Worm (Caenorhabditis elegans) whole organism, late embryonic: Measurements from ENCODE around the gene F36G9.13.

Source experiments
- C38D4.7 ChIP-seq: fragments of 200-800 bp; sonication (Bioruptor generic); optimal IDR thresholded peaks from 2 replicates; lab custom pipeline; 2018; ENCODE audit warnings: mild to moderate bottlenecking, missing genetic modification characterization, moderate library complexity, missing compliant biosample characterization
- F13H6.1 ChIP-seq: sonication (generic microtip); optimal IDR thresholded peaks from 2 replicates; lab custom pipeline; 2016; ENCODE audit warnings: missing genetic modification characterization, missing compliant biosample characterization
- ahr-1 ChIP-seq: sonication (generic microtip); optimal IDR thresholded peaks from 2 replicates; lab custom pipeline; 2016; ENCODE audit warnings: missing genetic modification characterization, missing compliant biosample characterization
- ama-1 ChIP-seq: fragments of 150-350 bp; optimal IDR thresholded peaks from 2 replicates; lab custom pipeline; 2014
- ceh-14 ChIP-seq: sonication (generic microtip); optimal IDR thresholded peaks from 2 replicates; lab custom pipeline; 2016; ENCODE audit warnings: missing genotype, missing genetic modification characterization, missing compliant biosample characterization
- ceh-18 ChIP-seq: sonication (generic microtip); optimal IDR thresholded peaks from 2 replicates; lab custom pipeline; 2016; ENCODE audit warnings: missing genetic modification characterization, missing compliant biosample characterization
- ceh-19 ChIP-seq: fragments of 200-800 bp; sonication (Bioruptor generic); optimal IDR thresholded peaks from 2 replicates; lab custom pipeline; 2018; ENCODE audit warnings: mild to moderate bottlenecking, missing genetic modification characterization, missing compliant biosample characterization
- ceh-2 ChIP-seq: sonication (generic microtip); optimal IDR thresholded peaks from 2 replicates; lab custom pipeline; 2016; ENCODE audit warnings: missing genotype, missing genetic modification characterization, missing compliant biosample characterization
- ceh-22 ChIP-seq: sonication (generic microtip); optimal IDR thresholded peaks from 2 replicates; lab custom pipeline; 2017; ENCODE audit warnings: missing biosample characterization, missing genetic modification characterization
- ceh-24 ChIP-seq: sonication (generic microtip); optimal IDR thresholded peaks from 2 replicates; lab custom pipeline; 2016; ENCODE audit warnings: mild to moderate bottlenecking, missing genetic modification characterization, missing compliant biosample characterization
- ceh-31 ChIP-seq: sonication (generic microtip); optimal IDR thresholded peaks from 2 replicates; lab custom pipeline; 2016; ENCODE audit warnings: missing genetic modification characterization, missing compliant biosample characterization
- ceh-34 ChIP-seq: sonication (generic microtip); optimal IDR thresholded peaks from 2 replicates; lab custom pipeline; 2016; ENCODE audit warnings: mild to moderate bottlenecking, missing genetic modification characterization, missing compliant biosample characterization
- ceh-45 ChIP-seq: fragments of 200-800 bp; sonication (Bioruptor generic); IDR thresholded peaks from 2 replicates; pipeline ENCODE4 v1.3.6; 2022; ENCODE audit warnings: missing genetic modification reagents, missing genetic modification characterization, missing compliant biosample characterization
- ceh-48 ChIP-seq: sonication (generic microtip); optimal IDR thresholded peaks from 2 replicates; lab custom pipeline; 2016; ENCODE audit warnings: missing genetic modification characterization, inconsistent platforms, missing compliant biosample characterization
- ceh-9 ChIP-seq: sonication (generic microtip); optimal IDR thresholded peaks from 2 replicates; lab custom pipeline; 2016; ENCODE audit warnings: mild to moderate bottlenecking, missing genetic modification characterization, inconsistent platforms, missing compliant biosample characterization
- dmd-4 ChIP-seq: sonication (generic microtip); optimal IDR thresholded peaks from 2 replicates; lab custom pipeline; 2016; ENCODE audit warnings: borderline replicate concordance, missing genetic modification characterization, missing compliant biosample characterization
- dve-1 ChIP-seq: sonication (generic microtip); optimal IDR thresholded peaks from 2 replicates; lab custom pipeline; 2017; ENCODE audit warnings: antibody characterized with exemption, mild to moderate bottlenecking, missing genetic modification characterization, missing compliant biosample characterization
- elt-2 ChIP-seq: sonication (generic microtip); optimal IDR thresholded peaks from 2 replicates; lab custom pipeline; 2016; ENCODE audit warnings: missing genetic modification reagents, missing genetic modification characterization, missing compliant biosample characterization
- ets-4 ChIP-seq: sonication (generic microtip); optimal IDR thresholded peaks from 2 replicates; lab custom pipeline; 2016; ENCODE audit warnings: missing genetic modification characterization, missing compliant biosample characterization
- eyg-1 ChIP-seq: sonication (generic microtip); optimal IDR thresholded peaks from 2 replicates; lab custom pipeline; 2016; ENCODE audit warnings: missing genotype, missing genetic modification characterization, missing compliant biosample characterization
- fax-1 ChIP-seq: sonication (generic microtip); optimal IDR thresholded peaks from 2 replicates; lab custom pipeline; 2016; ENCODE audit warnings: missing genotype, missing genetic modification characterization, missing compliant biosample characterization
- gmeb-2 ChIP-seq: sonication (generic microtip); optimal IDR thresholded peaks from 2 replicates; lab custom pipeline; 2016; ENCODE audit warnings: missing genetic modification characterization, inconsistent platforms, missing compliant biosample characterization
- hlh-13 ChIP-seq: fragments of 200-800 bp; sonication (Bioruptor generic); optimal IDR thresholded peaks from 2 replicates; lab custom pipeline; 2018; ENCODE audit warnings: mild to moderate bottlenecking, missing genetic modification characterization, missing compliant biosample characterization
- hlh-30 ChIP-seq: sonication (generic microtip); optimal IDR thresholded peaks from 2 replicates; lab custom pipeline; 2017; ENCODE audit warnings: antibody characterized with exemption, missing genetic modification characterization, missing compliant biosample characterization; ENCODE audit not compliant: insufficient read depth
- hlh-6 ChIP-seq: sonication (generic microtip); optimal IDR thresholded peaks from 2 replicates; lab custom pipeline; 2016; ENCODE audit warnings: missing genotype, missing genetic modification characterization, missing compliant biosample characterization
- lin-11 ChIP-seq: fragments of 200-800 bp; sonication (Bioruptor generic); optimal IDR thresholded peaks from 2 replicates; lab custom pipeline; 2018; ENCODE audit warnings: mild to moderate bottlenecking, missing genetic modification characterization, missing compliant biosample characterization
- pat-9 ChIP-seq: fragments of 200-800 bp; sonication (Bioruptor generic); optimal IDR thresholded peaks from 2 replicates; lab custom pipeline; 2018; ENCODE audit warnings: mild to moderate bottlenecking, missing genetic modification characterization, moderate library complexity, missing compliant biosample characterization
- pax-1 ChIP-seq: fragments of 150-350 bp; optimal IDR thresholded peaks from 2 replicates; lab custom pipeline; 2014; ENCODE audit warnings: missing biosample characterization, missing genetic modification characterization
- pqm-1 ChIP-seq: sonication (generic microtip); optimal IDR thresholded peaks from 2 replicates; lab custom pipeline; 2016; ENCODE audit warnings: missing genetic modification characterization, missing compliant biosample characterization
- ref-2 ChIP-seq: sonication (generic microtip); optimal IDR thresholded peaks from 2 replicates; lab custom pipeline; 2016; ENCODE audit warnings: missing genetic modification characterization, missing compliant biosample characterization
- rnt-1 ChIP-seq: sonication (generic microtip); optimal IDR thresholded peaks from 2 replicates; lab custom pipeline; 2016; ENCODE audit warnings: missing genetic modification characterization, missing compliant biosample characterization
- sox-4 ChIP-seq: sonication (generic microtip); optimal IDR thresholded peaks from 2 replicates; lab custom pipeline; 2017; ENCODE audit warnings: mild to moderate bottlenecking, missing genetic modification characterization, inconsistent platforms, missing compliant biosample characterization
- tbx-7 ChIP-seq: sonication (generic microtip); optimal IDR thresholded peaks from 2 replicates; lab custom pipeline; 2016; ENCODE audit warnings: missing genotype, missing genetic modification characterization, missing compliant biosample characterization
- unc-3 ChIP-seq, 2 experiments: fragments of 200-800 bp in 1 of 2; sonication (Bioruptor generic) in 1 of 2; sonication (generic microtip) in 1 of 2; conservative IDR thresholded peaks in 1 of 2; optimal IDR thresholded peaks in 1 of 2; 2 replicates each; pipeline versions ENCODE4 v1.3.6 to Lab custom; 2016 to 2022; ENCODE audit warnings: missing compliant biosample characterization in 2 of 2, missing genetic modification characterization in 2 of 2, missing genetic modification reagents in 1 of 2
- unc-42 ChIP-seq: sonication (generic microtip); optimal IDR thresholded peaks from 2 replicates; lab custom pipeline; 2016; ENCODE audit warnings: missing genotype, missing genetic modification characterization, missing compliant biosample characterization
- unc-55 ChIP-seq: sonication (generic microtip); optimal IDR thresholded peaks from 2 replicates; lab custom pipeline; 2017; ENCODE audit warnings: missing biosample characterization, missing genetic modification reagents, missing genetic modification characterization
- ztf-16 ChIP-seq: sonication (generic microtip); optimal IDR thresholded peaks from 2 replicates; lab custom pipeline; 2017; ENCODE audit warnings: missing genetic modification characterization, missing compliant biosample characterization

Gene F36G9.13

DNA sequence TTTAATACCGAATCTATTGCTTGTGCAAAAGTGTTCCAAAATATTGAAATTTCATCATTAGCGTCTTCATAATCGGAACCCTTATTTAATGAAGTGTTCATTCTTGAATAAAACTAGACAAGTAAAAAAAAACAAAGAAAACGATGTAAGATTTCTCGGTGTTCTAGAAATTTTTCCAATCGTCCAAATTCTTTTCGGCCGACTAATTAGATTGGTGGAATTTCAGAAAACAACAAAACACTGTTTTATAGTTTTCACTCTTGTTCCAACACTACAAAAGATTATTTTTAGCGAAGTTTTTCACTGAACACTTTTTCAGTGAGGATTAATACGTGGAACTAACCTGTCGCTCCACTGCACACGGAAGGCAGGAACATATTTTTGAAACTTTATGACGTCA lies 30.3 kb upstream of the F36G9.13 start, which contains the start of gene srw-56:
srw-56 (minus strand) TSS at position 101 of the 400 bp plus-strand sequence.
- no peak for TF ChIP-seq ceh-34 (tag; lab: Kevin White, UChicago)
- no peak for TF ChIP-seq hlh-13 (GFP tag; lab: Kevin White, UChicago)
- no peak for TF ChIP-seq unc-55
- TF ChIP-seq ceh-18 (tag; lab: Kevin White, UChicago) = no peak
- no peak for TF ChIP-seq dve-1 (tag; lab: Kevin White, UChicago)
- TF ChIP-seq F13H6.1 (tag; lab: Kevin White, UChicago) = no peak

DNA sequence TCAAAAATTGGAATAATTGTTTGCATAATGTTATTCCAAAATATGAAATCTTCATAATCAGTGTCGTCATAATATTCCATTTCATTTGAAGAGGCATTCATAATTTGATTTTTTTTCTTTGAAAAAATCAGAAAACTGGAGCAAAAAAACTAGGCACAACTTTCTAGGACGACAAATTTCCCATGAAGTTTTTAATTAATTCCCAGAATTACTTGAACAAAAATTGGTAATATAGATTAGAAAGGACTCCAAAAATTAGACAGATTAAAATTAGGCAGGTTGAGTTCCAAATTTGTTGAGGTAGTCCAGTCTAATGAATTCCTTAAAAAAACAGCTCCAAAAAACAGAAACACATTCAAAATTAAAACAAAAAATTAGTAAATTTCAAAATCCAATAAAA lies 28.2 kb upstream of the F36G9.13 start, which contains the start of gene srw-57:
srw-57 (minus strand) TSS at position 101 of the 400 bp plus-strand sequence.
- no peak for TF ChIP-seq ceh-34 (tag; lab: Kevin White, UChicago)
- TF ChIP-seq gmeb-2 (tag; lab: Kevin White, UChicago) = no peak
- TF ChIP-seq ceh-9 (tag; lab: Kevin White, UChicago) = no peak
- no peak for TF ChIP-seq fax-1 (tag; lab: Kevin White, UChicago)
- TF ChIP-seq lin-11 (tag; lab: Kevin White, UChicago) = no peak
- no peak for TF ChIP-seq unc-3 (GFP tag; conservative IDR thresholded peaks at IDR 0.05; lab: Robert Waterston, UW)
- no peak for TF ChIP-seq unc-3 (tag; optimal IDR thresholded peaks at IDR 0.05; lab: Kevin White, UChicago)
- no peak for TF ChIP-seq ceh-14 (tag; lab: Kevin White, UChicago)
- TF ChIP-seq hlh-13 (GFP tag; lab: Kevin White, UChicago) = no peak
- TF ChIP-seq dmd-4 (tag; lab: Kevin White, UChicago) = no peak
- TF ChIP-seq ceh-2 (tag; lab: Kevin White, UChicago) = no peak

DNA sequence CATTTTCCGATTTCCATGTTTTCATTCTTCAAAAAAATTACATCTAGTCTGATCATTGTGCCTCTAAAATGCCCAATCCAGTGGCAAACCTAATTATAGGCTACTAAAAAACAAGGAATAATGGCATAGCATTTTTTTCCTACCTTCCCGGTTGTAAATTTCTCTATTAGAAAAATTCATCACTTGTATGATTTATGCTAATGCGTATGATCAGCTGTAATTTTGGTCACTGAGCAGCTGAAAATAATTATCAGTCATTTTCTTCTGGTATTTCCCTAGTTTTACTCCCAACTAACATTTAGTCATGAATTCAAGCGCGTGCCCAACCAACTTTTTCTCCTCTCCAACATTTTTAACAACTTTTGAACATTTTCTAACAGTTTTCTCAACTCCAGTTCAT lies 27.6 kb upstream of the F36G9.13 start, which contains the start of gene srh-186:
srh-186 (plus strand) TSS at position 301 of the 400 bp plus-strand sequence.
- TF ChIP-seq hlh-6 (tag; lab: Kevin White, UChicago) (no peak), ceh-2 (tag; lab: Kevin White, UChicago) (no peak), ceh-24 (no peak), gmeb-2 (tag; lab: Kevin White, UChicago) (no peak), eyg-1 (tag; lab: Kevin White, UChicago) (no peak), unc-55 (no peak), ceh-48 (tag; lab: Kevin White, UChicago) (no peak), ceh-14 (tag; lab: Kevin White, UChicago) (no peak), ceh-18 (tag; lab: Kevin White, UChicago) (no peak), ama-1 (lab: Kevin White, UChicago) (no peak), ets-4 (no peak), elt-2 (no peak), hlh-30 (tag; lab: Kevin White, UChicago) (no peak), ref-2 (tag; lab: Kevin White, UChicago) (no peak), ceh-22 (tag; lab: Kevin White, UChicago) (no peak), lin-11 (tag; lab: Kevin White, UChicago) (no peak)
- TF ChIP-seq, all 69 proteins: peak for 0

DNA sequence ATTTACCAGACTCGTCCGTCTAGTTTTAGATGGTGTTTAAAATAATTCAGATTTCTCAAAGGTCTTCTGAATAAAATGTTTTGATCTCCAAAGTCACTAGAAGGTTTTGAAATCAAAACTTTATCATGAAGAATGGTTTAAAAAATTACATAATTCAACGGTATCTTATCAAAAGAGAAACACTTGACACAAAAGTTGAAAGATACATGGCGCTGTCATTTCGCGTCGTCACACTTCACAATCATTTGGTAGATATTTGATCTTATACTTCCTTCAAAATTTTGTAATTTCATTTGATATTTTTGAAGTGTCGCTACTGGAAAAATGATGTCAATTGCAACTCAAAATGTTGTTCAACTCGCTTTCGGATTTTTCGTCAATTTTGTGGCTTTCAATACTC lies 26.0 kb upstream of the F36G9.13 start, which contains the start of gene F36G9.3:
F36G9.3 (plus strand) TSS at position 301 of the 400 bp plus-strand sequence.
- TF ChIP-seq unc-42 (tag; lab: Kevin White, UChicago) = no peak
- no peak for TF ChIP-seq pax-1 (tag; lab: Kevin White, UChicago)
- no peak for TF ChIP-seq tbx-7 (tag; lab: Kevin White, UChicago)
- no peak for TF ChIP-seq sox-4 (tag; lab: Kevin White, UChicago)
- no peak for TF ChIP-seq ztf-16
- TF ChIP-seq gmeb-2 (tag; lab: Kevin White, UChicago) = no peak
- TF ChIP-seq ceh-31 (tag; lab: Kevin White, UChicago) = no peak
- no peak for TF ChIP-seq C38D4.7
- TF ChIP-seq F13H6.1 (tag; lab: Kevin White, UChicago) = no peak

DNA sequence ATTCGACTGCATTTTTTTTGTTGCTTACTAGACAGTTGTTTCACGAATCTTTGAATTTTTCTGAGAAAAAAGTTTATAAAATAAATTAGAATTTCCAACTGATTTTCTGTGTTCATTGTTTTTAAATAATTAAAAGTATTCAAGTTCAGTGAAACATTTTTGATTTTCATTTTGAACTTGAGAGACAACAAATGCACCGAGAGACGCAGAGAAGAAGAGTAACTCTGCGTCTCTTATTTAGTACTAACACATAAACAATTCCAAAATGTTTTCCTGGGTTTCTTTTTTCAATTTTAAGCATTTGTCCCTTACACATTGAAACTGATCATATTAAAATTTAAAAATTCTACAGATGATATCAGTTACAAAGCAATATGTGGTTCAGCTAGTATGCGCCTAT lies 23.6 kb upstream of the F36G9.13 start:
- TF ChIP-seq ceh-9 (tag; lab: Kevin White, UChicago) (no peak), tbx-7 (tag; lab: Kevin White, UChicago) (no peak), ceh-2 (tag; lab: Kevin White, UChicago) (no peak), unc-42 (tag; lab: Kevin White, UChicago) (no peak), ahr-1 (no peak), ceh-31 (tag; lab: Kevin White, UChicago) (no peak), pqm-1 (no peak), pat-9 (tag; lab: Kevin White, UChicago) (no peak), ceh-18 (tag; lab: Kevin White, UChicago) (no peak), ceh-34 (tag; lab: Kevin White, UChicago) (no peak), ceh-19 (GFP tag; lab: Kevin White, UChicago) (no peak), ceh-22 (tag; lab: Kevin White, UChicago) (no peak), ceh-14 (tag; lab: Kevin White, UChicago) (no peak), ceh-45 (GFP tag; lab: Robert Waterston, UW) (no peak), rnt-1 (no peak)
